Fruit fly (Drosophila melanogaster) whole organism, embryonic: ENCODE measurements around the gene CG14664.
A peak's percentile ranks its signal among the peaks of the same experiment; 100 is the strongest.

ENCODE experiments used
- Antp ChIP-seq: fragments of 200-800 bp; sonication (Bioruptor generic); optimal IDR thresholded peaks from 3 replicates; lab custom pipeline; 2016; ENCODE audit warnings: missing biosample characterization, missing genetic modification characterization
- Atf-2 ChIP-seq: fragments of 200-800 bp; sonication (Bioruptor generic); optimal IDR thresholded peaks from 2 replicates; lab custom pipeline; 2016; ENCODE audit warnings: missing biosample characterization, missing genetic modification characterization
- CG10147 ChIP-seq: fragments of 200-800 bp; sonication (Bioruptor generic); optimal IDR thresholded peaks from 2 replicates; lab custom pipeline; 2019; ENCODE audit warnings: missing biosample characterization, mild to moderate bottlenecking, missing genetic modification characterization, moderate library complexity
- CG10209 ChIP-seq: fragments of 200-800 bp; sonication (Bioruptor generic); optimal IDR thresholded peaks from 3 replicates; lab custom pipeline; 2017; ENCODE audit warnings: missing biosample characterization, mild to moderate bottlenecking, missing genetic modification characterization, missing genetic modification reagents
- CG11398 ChIP-seq: fragments of 200-800 bp; sonication (Bioruptor generic); optimal IDR thresholded peaks from 2 replicates; lab custom pipeline; 2016; ENCODE audit warnings: missing biosample characterization, missing genetic modification characterization
- CG12744 ChIP-seq: fragments of 200-800 bp; sonication (Bioruptor generic); optimal IDR thresholded peaks from 2 replicates; lab custom pipeline; 2016; ENCODE audit warnings: missing biosample characterization, missing genetic modification characterization
- CG12769 ChIP-seq: fragments of 200-800 bp; sonication (Bioruptor generic); optimal IDR thresholded peaks from 2 replicates; lab custom pipeline; 2019; ENCODE audit warnings: missing biosample characterization, mild to moderate bottlenecking, missing genetic modification characterization, moderate library complexity
- CG13624 ChIP-seq: fragments of 200-800 bp; sonication (Bioruptor generic); optimal IDR thresholded peaks from 2 replicates; lab custom pipeline; 2016; ENCODE audit warnings: missing biosample characterization, missing genetic modification characterization
- CG15514 ChIP-seq: fragments of 200-800 bp; sonication (Bioruptor generic); optimal IDR thresholded peaks from 3 replicates; lab custom pipeline; 2017; ENCODE audit warnings: missing biosample characterization, missing genetic modification characterization, mild to moderate bottlenecking, moderate library complexity, missing genetic modification reagents
- CG16863 ChIP-seq: fragments of 200-800 bp; sonication (Bioruptor generic); optimal IDR thresholded peaks from 3 replicates; lab custom pipeline; 2016; ENCODE audit warnings: missing biosample characterization, missing genetic modification characterization
- CG2120 ChIP-seq: fragments of 200-800 bp; sonication (Bioruptor generic); optimal IDR thresholded peaks from 3 replicates; lab custom pipeline; 2016; ENCODE audit warnings: missing biosample characterization, missing genetic modification characterization
- CG32532 ChIP-seq: fragments of 200-800 bp; sonication (Bioruptor generic); IDR thresholded peaks from 2 replicates; pipeline ENCODE4 v1.3.6; 2022; ENCODE audit warnings: missing biosample characterization, missing genetic modification characterization
- CG32772 ChIP-seq: fragments of 200-800 bp; sonication (Bioruptor generic); IDR thresholded peaks from 2 replicates; pipeline ENCODE4 v1.3.6; 2022; ENCODE audit warnings: missing biosample characterization, missing genetic modification characterization
- CG3407 ChIP-seq: fragments of 200-800 bp; sonication (Bioruptor generic); optimal IDR thresholded peaks from 2 replicates; lab custom pipeline; 2018; ENCODE audit warnings: missing biosample characterization, mild to moderate bottlenecking, missing genetic modification characterization
- CG4424 ChIP-seq: fragments of 200-800 bp; sonication (Bioruptor generic); optimal IDR thresholded peaks from 3 replicates; lab custom pipeline; 2016; ENCODE audit warnings: missing biosample characterization, missing genetic modification characterization
- CG4617 ChIP-seq: fragments of 200-800 bp; sonication (Bioruptor generic); optimal IDR thresholded peaks from 3 replicates; lab custom pipeline; 2016; ENCODE audit warnings: missing biosample characterization, missing genetic modification characterization, borderline replicate concordance
- CG6272 ChIP-seq: fragments of 200-800 bp; sonication (Bioruptor generic); IDR thresholded peaks from 2 replicates; pipeline ENCODE4 v1.3.6; 2022; ENCODE audit warnings: missing biosample characterization, missing genetic modification characterization
- CG6689 ChIP-seq: fragments of 200-800 bp; sonication (Bioruptor generic); IDR thresholded peaks from 2 replicates; pipeline ENCODE4 v1.3.6; 2022; ENCODE audit warnings: missing biosample characterization, missing genetic modification characterization
- CG6765 ChIP-seq: fragments of 200-800 bp; sonication (Bioruptor generic); optimal IDR thresholded peaks from 3 replicates; lab custom pipeline; 2017; ENCODE audit warnings: missing biosample characterization, mild to moderate bottlenecking, missing genetic modification characterization
- CG7372 ChIP-seq: fragments of 200-800 bp; sonication (Bioruptor generic); IDR thresholded peaks from 2 replicates; pipeline ENCODE4 v1.3.6; 2022; ENCODE audit warnings: missing biosample characterization, missing genetic modification characterization
- CG7963 ChIP-seq: fragments of 200-800 bp; sonication (Bioruptor generic); IDR thresholded peaks from 3 replicates; pipeline ENCODE4 v1.3.6; 2022; ENCODE audit warnings: missing biosample characterization, missing genetic modification characterization; ENCODE audit not compliant: partially characterized antibody
- CG9437 ChIP-seq: fragments of 200-800 bp; sonication (Bioruptor generic); optimal IDR thresholded peaks from 2 replicates; lab custom pipeline; 2018; ENCODE audit warnings: missing biosample characterization, mild to moderate bottlenecking, missing genetic modification characterization
- Fer2 ChIP-seq: fragments of 200-800 bp; sonication (Bioruptor generic); optimal IDR thresholded peaks from 2 replicates; lab custom pipeline; 2018; ENCODE audit warnings: missing biosample characterization, mild to moderate bottlenecking, missing genetic modification characterization, moderate library complexity
- Fer3 ChIP-seq: fragments of 200-800 bp; sonication (Bioruptor generic); optimal IDR thresholded peaks from 2 replicates; lab custom pipeline; 2018; ENCODE audit warnings: missing biosample characterization, mild to moderate bottlenecking, missing genetic modification characterization, moderate library complexity
- HLH3B ChIP-seq: fragments of 200-800 bp; sonication (Bioruptor generic); IDR thresholded peaks from 2 replicates; pipeline ENCODE4 v1.3.6; 2022; ENCODE audit warnings: missing biosample characterization, missing genetic modification characterization
- HmgD ChIP-seq: fragments of 200-800 bp; sonication (Bioruptor generic); optimal IDR thresholded peaks from 3 replicates; lab custom pipeline; 2016; ENCODE audit warnings: missing biosample characterization, missing genetic modification characterization
- Hr51 ChIP-seq, 2 experiments: fragments of 200-800 bp; sonication (Bioruptor generic); optimal IDR thresholded peaks; 2 replicates in 1 of 2; 3 replicates in 1 of 2; lab custom pipeline; 2016 to 2018; ENCODE audit warnings: missing biosample characterization in 2 of 2, missing genetic modification characterization in 2 of 2, mild to moderate bottlenecking in 1 of 2, moderate library complexity in 1 of 2
- Jarid2 ChIP-seq: fragments of 200-800 bp; sonication (Bioruptor generic); optimal IDR thresholded peaks from 3 replicates; lab custom pipeline; 2017; ENCODE audit warnings: mild to moderate bottlenecking, missing biosample characterization, missing genetic modification reagents, missing genetic modification characterization
- Meics ChIP-seq: fragments of 200-800 bp; sonication (Bioruptor generic); optimal IDR thresholded peaks from 2 replicates; lab custom pipeline; 2017; ENCODE audit warnings: missing biosample characterization, mild to moderate bottlenecking, missing genetic modification characterization
- NC2β ChIP-seq: fragments of 200-800 bp; sonication (Bioruptor generic); optimal IDR thresholded peaks from 2 replicates; lab custom pipeline; 2016; ENCODE audit warnings: missing biosample characterization, missing genetic modification characterization
- NK7.1 ChIP-seq: fragments of 200-800 bp; sonication (Bioruptor generic); optimal IDR thresholded peaks from 3 replicates; lab custom pipeline; 2016; ENCODE audit warnings: missing biosample characterization, missing genetic modification characterization
- Oli ChIP-seq: fragments of 200-800 bp; sonication (Bioruptor generic); optimal IDR thresholded peaks from 2 replicates; lab custom pipeline; 2018; ENCODE audit warnings: missing biosample characterization, mild to moderate bottlenecking, missing genetic modification characterization, moderate library complexity
- Rfx ChIP-seq: fragments of 200-800 bp; sonication (Bioruptor generic); IDR thresholded peaks from 2 replicates; pipeline ENCODE4 v1.3.6; 2022; ENCODE audit warnings: missing biosample characterization, missing genetic modification characterization
- Ssrp ChIP-seq: fragments of 200-800 bp; sonication (Bioruptor generic); optimal IDR thresholded peaks from 2 replicates; lab custom pipeline; 2018; ENCODE audit warnings: missing biosample characterization, mild to moderate bottlenecking, missing genetic modification characterization, moderate library complexity
- aop ChIP-seq: fragments of 200-800 bp; sonication (Bioruptor generic); IDR thresholded peaks from 2 replicates; pipeline ENCODE4 v1.3.6; 2022; ENCODE audit warnings: missing biosample characterization, missing genetic modification characterization
- bbx ChIP-seq: fragments of 200-800 bp; sonication (Bioruptor generic); IDR thresholded peaks from 2 replicates; pipeline ENCODE4 v1.3.6; 2022; ENCODE audit warnings: missing biosample characterization, missing genetic modification characterization; ENCODE audit not compliant: partially characterized antibody
- crc ChIP-seq: fragments of 200-800 bp; sonication (Bioruptor generic); optimal IDR thresholded peaks from 2 replicates; lab custom pipeline; 2016; ENCODE audit warnings: missing biosample characterization, missing genetic modification characterization
- dimm ChIP-seq: fragments of 200-800 bp; sonication (Bioruptor generic); IDR thresholded peaks from 2 replicates; pipeline ENCODE4 v1.3.6; 2022; ENCODE audit warnings: missing biosample characterization, missing genetic modification characterization
- dpn ChIP-seq, 2 experiments: fragments of 200-800 bp; sonication (Bioruptor generic); optimal IDR thresholded peaks; 3 replicates each; lab custom pipeline; 2016; ENCODE audit warnings: missing biosample characterization in 2 of 2, missing genetic modification characterization in 2 of 2
- gce ChIP-seq: fragments of 200-800 bp; sonication (Bioruptor generic); IDR thresholded peaks from 3 replicates; pipeline ENCODE4 v1.3.6; 2022; ENCODE audit warnings: missing biosample characterization, missing genetic modification characterization
- jumu ChIP-seq: fragments of 200-800 bp; sonication (Bioruptor generic); optimal IDR thresholded peaks from 3 replicates; lab custom pipeline; 2016; ENCODE audit warnings: missing biosample characterization, missing genetic modification characterization
- lola ChIP-seq, 3 experiments: fragments of >200 bp in 2 of 3; fragments of 200-800 bp in 1 of 3; sonication (Bioruptor generic) in 1 of 3; optimal IDR thresholded peaks; 2 replicates each; lab custom pipeline; 2017 to 2019; ENCODE audit warnings: missing biosample characterization in 3 of 3, missing genetic modification characterization in 3 of 3, mild to moderate bottlenecking in 1 of 3, moderate library complexity in 1 of 3
- nau ChIP-seq: fragments of 200-800 bp; sonication (Bioruptor generic); optimal IDR thresholded peaks from 3 replicates; lab custom pipeline; 2017; ENCODE audit warnings: missing biosample characterization, mild to moderate bottlenecking, missing genetic modification characterization, missing genetic modification reagents
- org-1 ChIP-seq: fragments of 200-800 bp; sonication (Bioruptor generic); optimal IDR thresholded peaks from 2 replicates; lab custom pipeline; 2017; ENCODE audit warnings: missing biosample characterization, missing genetic modification characterization
- schlank ChIP-seq: fragments of 200-800 bp; sonication (Bioruptor generic); optimal IDR thresholded peaks from 2 replicates; lab custom pipeline; 2018; ENCODE audit warnings: missing biosample characterization, mild to moderate bottlenecking, missing genetic modification characterization
- ssp ChIP-seq: fragments of 200-800 bp; sonication (Bioruptor generic); IDR thresholded peaks from 2 replicates; pipeline ENCODE4 v1.3.6; 2022; ENCODE audit warnings: missing biosample characterization, missing genetic modification characterization
- tin ChIP-seq: fragments of 200-800 bp; sonication (Bioruptor generic); optimal IDR thresholded peaks from 3 replicates; lab custom pipeline; 2016; ENCODE audit warnings: missing biosample characterization, missing genetic modification characterization
- twi ChIP-seq: fragments of 200-800 bp; optimal IDR thresholded peaks from 2 replicates; lab custom pipeline; 2019; ENCODE audit warnings: missing biosample characterization, mild to moderate bottlenecking, missing genetic modification characterization, moderate library complexity
- usp ChIP-seq: fragments of >200 bp; optimal IDR thresholded peaks from 2 replicates; lab custom pipeline; 2017; ENCODE audit warnings: missing biosample characterization, missing genetic modification characterization
- wek ChIP-seq: fragments of 200-800 bp; sonication (Bioruptor generic); optimal IDR thresholded peaks from 3 replicates; lab custom pipeline; 2018; ENCODE audit warnings: missing biosample characterization, mild to moderate bottlenecking, missing genetic modification characterization, moderate library complexity

Gene CG14664

dm6 chr3R:5198302-5198701, 25.6 kb upstream of the CG14664 start (continued):
- TF ChIP-seq NC2β (GFP tag; lab: Kevin White, UChicago) (peak; percentile 22), Fer2 (tag; lab: Kevin White, UChicago) (no peak), Hr51 (GFP tag; optimal IDR thresholded peaks at IDR 0.05; lab: Kevin White, UChicago) (peak; percentile 31 to 61), CG4617 (GFP tag; lab: Kevin White, UChicago) (no peak), gce (GFP tag; lab: Robert Waterston, UW) (no peak), CG32532 (GFP tag; lab: Robert Waterston, UW) (peak; percentile 75; the same call in 1 of the 2 replicates), CG6272 (no peak; the same call in 1 of the 2 replicates), CG6689 (GFP tag; lab: Robert Waterston, UW) (peak; percentile 54; the same call in 1 of the 2 replicates), ssp (GFP tag; lab: Robert Waterston, UW) (no peak), CG7372 (GFP tag; lab: Robert Waterston, UW) (peak; percentile 34; the same call in 1 of the 2 replicates), twi (tag; lab: Kevin White, UChicago) (no peak), CG6765 (GFP tag; lab: Kevin White, UChicago) (peak; percentile 18), crc (GFP tag; lab: Kevin White, UChicago) (peak; percentile 26), Oli (tag; lab: Kevin White, UChicago) (peak; percentile 36), CG7963 (GFP tag; lab: Robert Waterston, UW) (no peak), HmgD (peak; percentile 40), Ssrp (tag; lab: Kevin White, UChicago) (no peak), org-1 (GFP tag; lab: Kevin White, UChicago) (peak; percentile 70), CG16863 (GFP tag; lab: Kevin White, UChicago) (peak; percentile 30), tin (GFP tag; lab: Kevin White, UChicago) (peak; percentile 25), Rfx (peak; percentile 76; the same call in 1 of the 2 replicates), schlank (tag; lab: Kevin White, UChicago) (peak; percentile 59), Atf-2 (GFP tag; lab: Kevin White, UChicago) (no peak), lola (GFP tag; optimal IDR thresholded peaks at IDR 0.05; lab: Kevin White, UChicago) (no peak), dimm (GFP tag; lab: Robert Waterston, UW) (no peak), CG13624 (peak; percentile 53), CG3407 (GFP tag; lab: Kevin White, UChicago) (no peak), Fer3 (tag; lab: Kevin White, UChicago) (peak; percentile 70), Meics (GFP tag; lab: Kevin White, UChicago) (peak; percentile 79), HLH3B (GFP tag; lab: Robert Waterston, UW) (peak; percentile 51; the same call in 1 of the 2 replicates), bbx (GFP tag; lab: Robert Waterston, UW) (no peak), CG9437 (GFP tag; lab: Kevin White, UChicago) (no peak), dpn (GFP tag; optimal IDR thresholded peaks at IDR 0.05; lab: Kevin White, UChicago) (peak; percentile 66 to 69), nau (GFP tag; lab: Kevin White, UChicago) (peak; percentile 15), jumu (GFP tag; lab: Kevin White, UChicago) (peak; percentile 50), wek (no peak), CG12769 (tag; lab: Kevin White, UChicago) (peak; percentile 87), Jarid2 (GFP tag; lab: Kevin White, UChicago) (no peak), CG32772 (GFP tag; lab: Robert Waterston, UW) (peak; percentile 47), NK7.1 (GFP tag; lab: Kevin White, UChicago) (peak; percentile 32), CG10209 (GFP tag; lab: Kevin White, UChicago) (peak; percentile 57), CG12744 (GFP tag; lab: Kevin White, UChicago) (peak; percentile 2), aop (GFP tag; lab: Robert Waterston, UW) (no peak), CG2120 (peak; percentile 88), CG11398 (GFP tag; lab: Kevin White, UChicago) (peak; percentile 21), usp (GFP tag; lab: Kevin White, UChicago) (no peak), CG4424 (GFP tag; lab: Kevin White, UChicago) (peak; percentile 23), CG10147 (GFP tag; lab: Kevin White, UChicago) (peak; percentile 59), Antp (GFP tag; lab: Kevin White, UChicago) (peak; percentile 59), CG15514 (GFP tag; lab: Kevin White, UChicago) (peak; percentile 72)
